Worm (Caenorhabditis elegans) whole organism, young adult: ENCODE measurements around the gene F55G7.1.

Experiments
- F49E8.2 ChIP-seq: sonication (generic microtip); optimal IDR thresholded peaks from 3 replicates; lab custom pipeline; 2017; ENCODE audit warnings: missing genetic modification characterization, mild to moderate bottlenecking, missing compliant biosample characterization, antibody characterized with exemption, moderate library complexity; ENCODE audit not compliant: insufficient read depth
- ama-1 ChIP-seq, 3 experiments: fragments of 150-350 bp in 1 of 3; sonication (generic microtip) in 2 of 3; optimal IDR thresholded peaks; 2 replicates each; lab custom pipeline; 2014 to 2018; ENCODE audit warnings: missing biosample characterization in 2 of 3, missing genetic modification characterization in 2 of 3, missing genetic modification reagents in 2 of 3
- athp-1 ChIP-seq: sonication (generic microtip); optimal IDR thresholded peaks from 2 replicates; lab custom pipeline; 2017; ENCODE audit warnings: mild to moderate bottlenecking, missing genetic modification characterization, missing compliant biosample characterization
- dpl-1 ChIP-seq: fragments of 150-350 bp; optimal IDR thresholded peaks from 2 replicates; lab custom pipeline; 2014; ENCODE audit warnings: missing biosample characterization, missing genetic modification reagents, missing genetic modification characterization
- lin-40 ChIP-seq: sonication (generic microtip); optimal IDR thresholded peaks from 2 replicates; lab custom pipeline; 2016; ENCODE audit warnings: missing genetic modification characterization, mild to moderate bottlenecking, missing compliant biosample characterization, missing genotype, missing genetic modification reagents
- lir-1 ChIP-seq: fragments of 200-800 bp; sonication (Bioruptor generic); conservative IDR thresholded peaks from 2 replicates; pipeline ENCODE4 v1.3.6; 2022; ENCODE audit warnings: missing genetic modification reagents, missing genetic modification characterization, missing compliant biosample characterization
- sea-2 ChIP-seq: fragments of 200-800 bp; sonication (Bioruptor generic); IDR thresholded peaks from 2 replicates; pipeline ENCODE4 v1.3.6; 2022; ENCODE audit warnings: missing genetic modification characterization, missing compliant biosample characterization
- snpc-3.4 ChIP-seq: sonication (generic microtip); optimal IDR thresholded peaks from 2 replicates; lab custom pipeline; 2017; ENCODE audit warnings: missing genetic modification characterization, mild to moderate bottlenecking, missing compliant biosample characterization, antibody characterized with exemption, moderate library complexity, missing genotype, missing genetic modification reagents
- snpc-4 ChIP-seq, 5 experiments: fragments of 150-350 bp in 1 of 5; sonication (generic microtip) in 4 of 5; optimal IDR thresholded peaks; 2 replicates each; lab custom pipeline; 2014 to 2018; ENCODE audit warnings: missing genetic modification characterization in 5 of 5, missing biosample characterization in 3 of 5, antibody characterized with exemption in 2 of 5, mild to moderate bottlenecking in 2 of 5, missing compliant biosample characterization in 2 of 5, missing genotype in 2 of 5, moderate library complexity in 2 of 5, missing genetic modification reagents in 1 of 5
- ztf-26 ChIP-seq: sonication (generic microtip); optimal IDR thresholded peaks from 2 replicates; lab custom pipeline; 2017; ENCODE audit warnings: missing genetic modification characterization, missing compliant biosample characterization

DNA sequence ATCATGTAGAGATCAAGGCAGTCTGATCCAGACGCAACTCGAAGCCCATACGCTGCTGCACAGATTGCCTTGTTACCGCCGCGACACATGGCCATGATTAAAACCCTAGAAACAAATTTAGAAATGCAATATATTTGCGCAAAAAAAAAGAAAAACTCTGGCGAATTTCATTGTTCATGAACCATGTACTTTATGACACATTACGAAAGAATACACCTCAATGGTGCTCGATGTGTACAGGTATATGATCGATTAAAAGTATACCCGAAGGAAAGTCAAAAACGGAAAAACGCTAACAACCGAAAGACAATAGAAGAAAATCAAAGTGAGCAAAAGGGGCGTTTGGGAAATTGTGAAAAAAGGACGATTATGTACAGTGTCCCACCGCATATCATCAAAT, 31.9 kb upstream of the F55G7.1 start, which contains the start of gene Y62H9A.8:
- TF ChIP-seq snpc-3.4 (tag; lab: Kevin White, UChicago) = no peak
- no peak for TF ChIP-seq athp-1 (tag; lab: Kevin White, UChicago)
- TF ChIP-seq ama-1 (optimal IDR thresholded peaks at IDR 0.05; lab: Kevin White, UChicago) = no peak
- no peak for TF ChIP-seq ama-1 (GFP tag; optimal IDR thresholded peaks at IDR 0.05; lab: Kevin White, UChicago)
- TF ChIP-seq F49E8.2 (tag; lab: Kevin White, UChicago) = no peak
- no peak for TF ChIP-seq snpc-4 (GFP tag; optimal IDR thresholded peaks at IDR 0.05; lab: Kevin White, UChicago)
- no peak for TF ChIP-seq snpc-4 (tag; optimal IDR thresholded peaks at IDR 0.05; lab: Kevin White, UChicago)
- no peak for TF ChIP-seq ztf-26 (tag; lab: Kevin White, UChicago)
- no peak for TF ChIP-seq lir-1
- no peak for TF ChIP-seq lin-40 (tag; lab: Kevin White, UChicago)
- TF ChIP-seq sea-2 = no peak
- no peak for TF ChIP-seq dpl-1
